Comparison of ENCODE assay signal across 1 fruit fly cellular context in the genomic region with DNA sequence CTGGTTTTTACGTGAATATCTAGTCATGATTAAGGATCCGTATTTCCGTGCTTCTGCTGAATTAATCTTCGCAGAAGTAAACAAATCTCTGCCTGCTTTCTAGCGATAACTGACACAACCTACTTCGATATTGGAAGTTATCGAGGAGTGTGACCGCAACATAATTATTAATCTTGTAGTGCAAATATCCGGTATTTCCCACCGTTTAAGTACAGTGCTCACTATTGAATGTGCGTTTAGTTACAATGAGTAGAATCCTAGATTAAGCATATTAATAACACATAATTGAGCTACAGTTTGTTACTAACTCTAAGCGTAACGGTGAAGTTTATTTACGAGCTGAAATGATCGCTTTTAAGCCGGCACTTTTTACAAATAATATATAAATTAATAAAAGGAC.
TF ChIP-seq lines count a peak whose summit lies in the region.

No protein-coding gene starts in this region.

TF ChIP-seq in whole organism, embryonic, 481 proteins besides CTCF, POLR2A, EP300 and RAD21 (continued from another document and continues in another):
- peak; percentile 28 for TF ChIP-seq CG1233 (GFP tag; optimal IDR thresholded peaks at IDR 0.05; lab: Kevin White, UChicago)
- peak; percentile 52 for TF ChIP-seq ssp (GFP tag; IDR thresholded peaks at IDR 0.05; lab: Robert Waterston, UW)
- no peak for TF ChIP-seq Antp (GFP tag; optimal IDR thresholded peaks at IDR 0.05; lab: Kevin White, UChicago)
- no peak for TF ChIP-seq CG4282 (GFP tag; optimal IDR thresholded peaks at IDR 0.05; lab: Kevin White, UChicago)
- TF ChIP-seq twi (tag; optimal IDR thresholded peaks at IDR 0.05; lab: Kevin White, UChicago), result peak; percentile 7
- TF ChIP-seq Asciz (GFP tag; optimal IDR thresholded peaks at IDR 0.05; lab: Kevin White, UChicago), result no peak
- peak; percentile 21; the same call in 1 of the 2 replicates for TF ChIP-seq CG11247 (GFP tag; IDR thresholded peaks at IDR 0.05; lab: Robert Waterston, UW)
- peak; percentile 38 for TF ChIP-seq Sry-δ (GFP tag; optimal IDR thresholded peaks at IDR 0.05; lab: Kevin White, UChicago)
- peak; percentile 58 for TF ChIP-seq CG34224 (GFP tag; IDR thresholded peaks at IDR 0.05; lab: Robert Waterston, UW; ENCODE audit: partially characterized antibody)
- TF ChIP-seq CG6683 (GFP tag; optimal IDR thresholded peaks at IDR 0.05; lab: Kevin White, UChicago), result no peak
- peak; percentile 79 for TF ChIP-seq CG12659 (GFP tag; optimal IDR thresholded peaks at IDR 0.05; lab: Kevin White, UChicago)
- peak; percentile 10 for TF ChIP-seq Lhr (GFP tag; optimal IDR thresholded peaks at IDR 0.05; lab: Kevin White, UChicago)
- peak; percentile 49; the same call in 1 of the 2 replicates for TF ChIP-seq CG3847 (GFP tag; IDR thresholded peaks at IDR 0.05; lab: Robert Waterston, UW)
- TF ChIP-seq CG9932 (GFP tag; IDR thresholded peaks at IDR 0.05; lab: Robert Waterston, UW), result peak; percentile 59
- TF ChIP-seq CG17361 (GFP tag; IDR thresholded peaks at IDR 0.05; lab: Robert Waterston, UW), result peak; percentile 52; the same call in 1 of the 3 replicates
- peak; percentile 7 for TF ChIP-seq NC2β (GFP tag; optimal IDR thresholded peaks at IDR 0.05; lab: Kevin White, UChicago)
- peak; percentile 56 for TF ChIP-seq CG13624 (GFP tag; optimal IDR thresholded peaks at IDR 0.05; lab: Kevin White, UChicago)
- peak; percentile 37 for TF ChIP-seq zfh2 (GFP tag; optimal IDR thresholded peaks at IDR 0.05; lab: Kevin White, UChicago)
- no peak for TF ChIP-seq CG18764 (GFP tag; optimal IDR thresholded peaks at IDR 0.05; lab: Kevin White, UChicago)
- TF ChIP-seq gfzf (GFP tag; optimal IDR thresholded peaks at IDR 0.05; lab: Kevin White, UChicago), result peak; percentile 72
- TF ChIP-seq aop (GFP tag; IDR thresholded peaks at IDR 0.05; lab: Robert Waterston, UW), result no peak
- no peak for TF ChIP-seq prd (optimal IDR thresholded peaks at IDR 0.05; lab: Kevin White, UChicago)
- peak; percentile 59 for TF ChIP-seq prd (GFP tag; IDR thresholded peaks at IDR 0.05; lab: Robert Waterston, UW)
- TF ChIP-seq CG2129 (GFP tag; IDR thresholded peaks at IDR 0.05; lab: Robert Waterston, UW; ENCODE audit: partially characterized antibody), result no peak
- TF ChIP-seq CG15514 (GFP tag; optimal IDR thresholded peaks at IDR 0.05; lab: Kevin White, UChicago), result no peak
- peak; percentile 31; the same call in 1 of the 2 replicates for TF ChIP-seq amos (GFP tag; IDR thresholded peaks at IDR 0.05; lab: Robert Waterston, UW; ENCODE audit: partially characterized antibody)
- TF ChIP-seq CG32772 (GFP tag; IDR thresholded peaks at IDR 0.05; lab: Robert Waterston, UW), result no peak
- TF ChIP-seq Fer3 (tag; optimal IDR thresholded peaks at IDR 0.05; lab: Kevin White, UChicago), result peak; percentile 67
- TF ChIP-seq Mrtf (GFP tag; IDR thresholded peaks at IDR 0.05; lab: Robert Waterston, UW), result peak; percentile 50; the same call in 1 of the 3 replicates
- TF ChIP-seq nom (GFP tag; optimal IDR thresholded peaks at IDR 0.05; lab: Kevin White, UChicago), result no peak
- TF ChIP-seq CoRest (tag; optimal IDR thresholded peaks at IDR 0.05; lab: Kevin White, UChicago), result peak; percentile 64
- 0 out of 2 replicates have a peak, but pooled peaks have one; percentile 49 for TF ChIP-seq sna (GFP tag; IDR thresholded peaks at IDR 0.05; lab: Robert Waterston, UW; ENCODE audit: partially characterized antibody)
- TF ChIP-seq CG7556 (GFP tag; optimal IDR thresholded peaks at IDR 0.05; lab: Kevin White, UChicago), result peak; percentile 13
- TF ChIP-seq Sox100B (GFP tag; optimal IDR thresholded peaks at IDR 0.05; lab: Kevin White, UChicago), result no peak
- peak; percentile 54 for TF ChIP-seq CG2116 (GFP tag; optimal IDR thresholded peaks at IDR 0.05; lab: Kevin White, UChicago)
- peak; percentile 42 for TF ChIP-seq Myb (GFP tag; optimal IDR thresholded peaks at IDR 0.05; lab: Kevin White, UChicago)
- no peak for TF ChIP-seq pan (optimal IDR thresholded peaks at IDR 0.05; lab: Kevin White, UChicago)
- TF ChIP-seq pan (GFP tag; optimal IDR thresholded peaks at IDR 0.05 in 1 of 2, IDR thresholded peaks at IDR 0.05 in 1 of 2), result peak in 1 of 2 experiments; percentile 65
- no peak for TF ChIP-seq dan (GFP tag; IDR thresholded peaks at IDR 0.05; lab: Robert Waterston, UW)
- TF ChIP-seq repo (GFP tag; optimal IDR thresholded peaks at IDR 0.05; lab: Kevin White, UChicago), result no peak
- TF ChIP-seq Dek (tag; optimal IDR thresholded peaks at IDR 0.05; lab: Kevin White, UChicago), result peak; percentile 34
- no peak for TF ChIP-seq D19B (GFP tag; optimal IDR thresholded peaks at IDR 0.05; lab: Kevin White, UChicago)
- TF ChIP-seq exex (tag; optimal IDR thresholded peaks at IDR 0.05; lab: Kevin White, UChicago), result no peak
- TF ChIP-seq CG17568 (GFP tag; optimal IDR thresholded peaks at IDR 0.05; lab: Kevin White, UChicago), result no peak
- TF ChIP-seq bab2 (GFP tag; optimal IDR thresholded peaks at IDR 0.05; lab: Kevin White, UChicago), result peak; percentile 19
- TF ChIP-seq Dll (GFP tag; IDR thresholded peaks at IDR 0.05; lab: Robert Waterston, UW; ENCODE audit: partially characterized antibody), result peak; percentile 47; the same call in 1 of the 4 replicates
- TF ChIP-seq Dad (GFP tag; optimal IDR thresholded peaks at IDR 0.05; lab: Kevin White, UChicago), result no peak
- peak; percentile 20 for TF ChIP-seq MTF-1 (GFP tag; optimal IDR thresholded peaks at IDR 0.05; lab: Kevin White, UChicago; ENCODE audit: borderline replicate concordance)
- no peak for TF ChIP-seq CG15696 (tag; optimal IDR thresholded peaks at IDR 0.05; lab: Kevin White, UChicago)
- no peak for TF ChIP-seq CG43689 (GFP tag; IDR thresholded peaks at IDR 0.05; lab: Robert Waterston, UW)
- TF ChIP-seq Six4 (GFP tag; optimal IDR thresholded peaks at IDR 0.05; lab: Kevin White, UChicago), result peak; percentile 8
- peak; percentile 40 for TF ChIP-seq CG12155 (GFP tag; optimal IDR thresholded peaks at IDR 0.05; lab: Kevin White, UChicago)
- peak; percentile 54 for TF ChIP-seq CG12391 (tag; optimal IDR thresholded peaks at IDR 0.05; lab: Kevin White, UChicago)
- TF ChIP-seq Blimp-1 (GFP tag; optimal IDR thresholded peaks at IDR 0.05; lab: Kevin White, UChicago), result peak; percentile 3
- TF ChIP-seq klu (GFP tag; IDR thresholded peaks at IDR 0.05; lab: Robert Waterston, UW), result no peak
- TF ChIP-seq CG8281 (tag; optimal IDR thresholded peaks at IDR 0.05; lab: Kevin White, UChicago), result no peak
- no peak for TF ChIP-seq lov (optimal IDR thresholded peaks at IDR 0.05; lab: Kevin White, UChicago)
- no peak for TF ChIP-seq lov (GFP tag; IDR thresholded peaks at IDR 0.05; lab: Robert Waterston, UW)
- peak; percentile 78 for TF ChIP-seq CG14710 (tag; optimal IDR thresholded peaks at IDR 0.05; lab: Kevin White, UChicago)
- TF ChIP-seq CG11456 (GFP tag; IDR thresholded peaks at IDR 0.05; lab: Robert Waterston, UW), result 0 out of 3 replicates have a peak, but pooled peaks have one; percentile 52
- peak; percentile 43; the same call in 1 of the 2 replicates for TF ChIP-seq ranshi (GFP tag; IDR thresholded peaks at IDR 0.05; lab: Robert Waterston, UW)
- TF ChIP-seq Xbp1 (GFP tag; optimal IDR thresholded peaks at IDR 0.05; lab: Kevin White, UChicago), result peak; percentile 59
- no peak for TF ChIP-seq luna (GFP tag; optimal IDR thresholded peaks at IDR 0.05; lab: Kevin White, UChicago)
- TF ChIP-seq nerfin-2 (GFP tag; IDR thresholded peaks at IDR 0.05; lab: Robert Waterston, UW; ENCODE audit: partially characterized antibody), result peak; percentile 58; the same call in 1 of the 2 replicates
- peak; percentile 9 for TF ChIP-seq CG13775 (GFP tag; optimal IDR thresholded peaks at IDR 0.05; lab: Kevin White, UChicago)
- peak; percentile 61 for TF ChIP-seq Hmr (GFP tag; optimal IDR thresholded peaks at IDR 0.05; lab: Kevin White, UChicago)
- peak; percentile 33 for TF ChIP-seq phol (tag; optimal IDR thresholded peaks at IDR 0.05; lab: Kevin White, UChicago)
- TF ChIP-seq dysf (GFP tag; IDR thresholded peaks at IDR 0.05; lab: Robert Waterston, UW), result peak; percentile 63; the same call in 2 of the 3 replicates
- peak; percentile 13; the same call in 1 of the 3 replicates for TF ChIP-seq Aef1 (GFP tag; IDR thresholded peaks at IDR 0.05; lab: Robert Waterston, UW)
- no peak for TF ChIP-seq Trl (optimal IDR thresholded peaks at IDR 0.05; lab: Kevin White, UChicago)
- peak; percentile 4 for TF ChIP-seq Trl (GFP tag; optimal IDR thresholded peaks at IDR 0.05; lab: Kevin White, UChicago)
- TF ChIP-seq zfh1 (GFP tag; IDR thresholded peaks at IDR 0.05; lab: Robert Waterston, UW), result peak; percentile 56; the same call in 2 of the 3 replicates
- peak; percentile 21 for TF ChIP-seq schlank (tag; optimal IDR thresholded peaks at IDR 0.05; lab: Kevin White, UChicago)
- TF ChIP-seq NfI (GFP tag; optimal IDR thresholded peaks at IDR 0.05; lab: Kevin White, UChicago), result peak; percentile 61
- TF ChIP-seq inv (GFP tag; IDR thresholded peaks at IDR 0.05; lab: Robert Waterston, UW; ENCODE audit: partially characterized antibody), result no peak
- TF ChIP-seq eyg (GFP tag; optimal IDR thresholded peaks at IDR 0.05; lab: Kevin White, UChicago), result no peak
- 0 out of 2 replicates have a peak, but pooled peaks have one; percentile 17 for TF ChIP-seq GATAe (GFP tag; conservative IDR thresholded peaks at IDR 0.05; lab: Robert Waterston, UW)
- TF ChIP-seq CG6854 (GFP tag; optimal IDR thresholded peaks at IDR 0.05; lab: Kevin White, UChicago), result no peak
- no peak for TF ChIP-seq Fer2 (tag; optimal IDR thresholded peaks at IDR 0.05; lab: Kevin White, UChicago)
- peak; percentile 74 for TF ChIP-seq CG2120 (GFP tag; optimal IDR thresholded peaks at IDR 0.05; lab: Kevin White, UChicago)
- TF ChIP-seq CG17186 (GFP tag; optimal IDR thresholded peaks at IDR 0.05; lab: Kevin White, UChicago), result peak; percentile 62
- peak; percentile 16 for TF ChIP-seq Mad (GFP tag; optimal IDR thresholded peaks at IDR 0.05; lab: Kevin White, UChicago)
- 0 out of 2 replicates have a peak, but pooled peaks have one; percentile 34 for TF ChIP-seq CG31224 (GFP tag; IDR thresholded peaks at IDR 0.05; lab: Robert Waterston, UW)
- peak; percentile 21 for TF ChIP-seq CG18476 (GFP tag; optimal IDR thresholded peaks at IDR 0.05; lab: Kevin White, UChicago)
- no peak for TF ChIP-seq hb (GFP tag; IDR thresholded peaks at IDR 0.05; lab: Robert Waterston, UW; ENCODE audit: partially characterized antibody)
- TF ChIP-seq sob (GFP tag; IDR thresholded peaks at IDR 0.05; lab: Robert Waterston, UW), result peak; percentile 74
- peak; percentile 36; the same call in 1 of the 2 replicates for TF ChIP-seq bbx (GFP tag; IDR thresholded peaks at IDR 0.05; lab: Robert Waterston, UW; ENCODE audit: partially characterized antibody)
- peak; percentile 73 for TF ChIP-seq CG13296 (GFP tag; optimal IDR thresholded peaks at IDR 0.05; lab: Kevin White, UChicago)
- TF ChIP-seq Oli (tag; optimal IDR thresholded peaks at IDR 0.05; lab: Kevin White, UChicago), result no peak
- no peak for TF ChIP-seq unpg (GFP tag; optimal IDR thresholded peaks at IDR 0.05; lab: Kevin White, UChicago)
- peak; percentile 20 for TF ChIP-seq CG13123 (GFP tag; optimal IDR thresholded peaks at IDR 0.05; lab: Kevin White, UChicago)
- TF ChIP-seq CG17359 (tag; optimal IDR thresholded peaks at IDR 0.05; lab: Kevin White, UChicago), result peak; percentile 50
- peak; percentile 63 for TF ChIP-seq MESR4 (GFP tag; optimal IDR thresholded peaks at IDR 0.05; lab: Kevin White, UChicago)
- TF ChIP-seq grn (GFP tag; optimal IDR thresholded peaks at IDR 0.05; lab: Kevin White, UChicago), result peak; percentile 56
- peak; percentile 42 for TF ChIP-seq CG10543 (GFP tag; optimal IDR thresholded peaks at IDR 0.05; lab: Kevin White, UChicago)
- 0 out of 2 replicates have a peak, but pooled peaks have one; percentile 30 for TF ChIP-seq Drgx (GFP tag; IDR thresholded peaks at IDR 0.05; lab: Robert Waterston, UW)
- TF ChIP-seq Deaf1 (tag; optimal IDR thresholded peaks at IDR 0.05; lab: Kevin White, UChicago), result no peak
- peak; percentile 67 for TF ChIP-seq lilli (GFP tag; optimal IDR thresholded peaks at IDR 0.05; lab: Kevin White, UChicago)
- peak; percentile 95 for TF ChIP-seq grau (tag; optimal IDR thresholded peaks at IDR 0.05; lab: Kevin White, UChicago)
- TF ChIP-seq CG13287 (GFP tag; IDR thresholded peaks at IDR 0.05; lab: Robert Waterston, UW; ENCODE audit: partially characterized antibody), result peak; percentile 69
- TF ChIP-seq Ada2b (GFP tag; IDR thresholded peaks at IDR 0.05; lab: Robert Waterston, UW), result no peak
- TF ChIP-seq Hmx (GFP tag; optimal IDR thresholded peaks at IDR 0.05; lab: Kevin White, UChicago), result no peak
- TF ChIP-seq Opbp (GFP tag; IDR thresholded peaks at IDR 0.05; lab: Robert Waterston, UW; ENCODE audit: partially characterized antibody), result 0 out of 3 replicates have a peak, but pooled peaks have one; percentile 27
- peak in 1 of 2 experiments; percentile 28 for TF ChIP-seq chif (GFP tag; optimal IDR thresholded peaks at IDR 0.05; lab: Kevin White, UChicago)
- 0 out of 3 replicates have a peak, but pooled peaks have one; percentile 31 for TF ChIP-seq CG2199 (GFP tag; IDR thresholded peaks at IDR 0.05; lab: Robert Waterston, UW)
- no peak for TF ChIP-seq dmrt99B (tag; optimal IDR thresholded peaks at IDR 0.05; lab: Kevin White, UChicago)
- TF ChIP-seq Dref (GFP tag; IDR thresholded peaks at IDR 0.05; lab: Robert Waterston, UW), result peak; percentile 76
- peak; percentile 30 for TF ChIP-seq CG6813 (GFP tag; optimal IDR thresholded peaks at IDR 0.05; lab: Kevin White, UChicago)
- no peak for TF ChIP-seq scrt (GFP tag; optimal IDR thresholded peaks at IDR 0.05; lab: Kevin White, UChicago)
- no peak for TF ChIP-seq Ravus (GFP tag; IDR thresholded peaks at IDR 0.05; lab: Robert Waterston, UW)
- TF ChIP-seq CG17912 (GFP tag; optimal IDR thresholded peaks at IDR 0.05; lab: Kevin White, UChicago), result peak; percentile 55
- TF ChIP-seq gsb-n (tag; optimal IDR thresholded peaks at IDR 0.05; lab: Kevin White, UChicago), result no peak
- TF ChIP-seq Chrac-16 (GFP tag; optimal IDR thresholded peaks at IDR 0.05; lab: Kevin White, UChicago), result peak; percentile 21
- no peak for TF ChIP-seq CG18599 (GFP tag; optimal IDR thresholded peaks at IDR 0.05; lab: Kevin White, UChicago)
- TF ChIP-seq Ssrp (tag; optimal IDR thresholded peaks at IDR 0.05; lab: Kevin White, UChicago), result peak; percentile 35
- no peak for TF ChIP-seq fd64A (GFP tag; optimal IDR thresholded peaks at IDR 0.05; lab: Kevin White, UChicago)
- TF ChIP-seq CG7987 (GFP tag; optimal IDR thresholded peaks at IDR 0.05; lab: Kevin White, UChicago), result peak; percentile 52
- no peak for TF ChIP-seq Neu2 (GFP tag; optimal IDR thresholded peaks at IDR 0.05; lab: Kevin White, UChicago; ENCODE audit: borderline replicate concordance)
- TF ChIP-seq Dip3 (GFP tag; optimal IDR thresholded peaks at IDR 0.05; lab: Kevin White, UChicago), result no peak
- TF ChIP-seq h (optimal IDR thresholded peaks at IDR 0.05; lab: Kevin White, UChicago), result no peak
- TF ChIP-seq Adf1 (GFP tag; IDR thresholded peaks at IDR 0.05; lab: Robert Waterston, UW), result no peak
- peak; percentile 28 for TF ChIP-seq CG10979 (tag; optimal IDR thresholded peaks at IDR 0.05; lab: Kevin White, UChicago)
